Worm (Caenorhabditis elegans) whole organism, L1 larva: ENCODE results near the gene srbc-2.

Source experiments
- C04F5.9 ChIP-seq: sonication (generic microtip); optimal IDR thresholded peaks from 2 replicates; lab custom pipeline; 2016; ENCODE audit warnings: missing genetic modification characterization, missing compliant biosample characterization
- C34B4.2 ChIP-seq: sonication (generic microtip); optimal IDR thresholded peaks from 2 replicates; lab custom pipeline; 2017; ENCODE audit warnings: mild to moderate bottlenecking, missing genetic modification characterization, missing compliant biosample characterization
- Y116A8C.19 ChIP-seq: sonication (generic microtip); optimal IDR thresholded peaks from 2 replicates; lab custom pipeline; 2016; ENCODE audit warnings: missing compliant biosample characterization, missing genetic modification characterization, borderline replicate concordance
- blmp-1 ChIP-seq: fragments of 150-350 bp; optimal IDR thresholded peaks from 2 replicates; lab custom pipeline; 2014; ENCODE audit warnings: missing biosample characterization, missing genetic modification characterization
- ceh-63 ChIP-seq: fragments of 200-800 bp; sonication (Bioruptor generic); optimal IDR thresholded peaks from 2 replicates; lab custom pipeline; 2018; ENCODE audit warnings: mild to moderate bottlenecking, missing genetic modification characterization, missing compliant biosample characterization
- ceh-82 ChIP-seq, 3 experiments: fragments of 150-350 bp in 1 of 3; sonication (generic microtip) in 2 of 3; optimal IDR thresholded peaks; 2 replicates each; lab custom pipeline; 2014 to 2017; ENCODE audit warnings: missing biosample characterization in 3 of 3, missing genetic modification characterization in 3 of 3
- ceh-88 ChIP-seq: fragments of 200-800 bp; sonication (Bioruptor generic); IDR thresholded peaks from 2 replicates; pipeline ENCODE4 v1.3.6; 2022; ENCODE audit warnings: missing genetic modification characterization, missing compliant biosample characterization
- ces-1 ChIP-seq: fragments of 150-350 bp; optimal IDR thresholded peaks from 2 replicates; lab custom pipeline; 2014; ENCODE audit warnings: missing biosample characterization, missing genetic modification reagents, missing genetic modification characterization
- dpl-1 ChIP-seq, 3 experiments: fragments of 150-350 bp in 2 of 3; sonication (generic microtip) in 1 of 3; optimal IDR thresholded peaks; 2 replicates each; lab custom pipeline; 2014 to 2017; ENCODE audit warnings: missing biosample characterization in 3 of 3, missing genetic modification characterization in 3 of 3, missing genetic modification reagents in 3 of 3
- dsc-1 ChIP-seq: sonication (generic microtip); optimal IDR thresholded peaks from 2 replicates; lab custom pipeline; 2016; ENCODE audit warnings: mild to moderate bottlenecking, missing genetic modification characterization, missing compliant biosample characterization
- efl-1 ChIP-seq, 4 experiments: fragments of 150-350 bp; optimal IDR thresholded peaks in 3 of 4; peaks in 1 of 4; 1 replicate in 1 of 4; 2 replicates in 3 of 4; lab custom pipeline; 2014; ENCODE audit warnings: missing biosample characterization in 2 of 4, missing genetic modification characterization in 2 of 4, missing genetic modification reagents in 2 of 4
- egl-13 ChIP-seq: sonication (generic microtip); optimal IDR thresholded peaks from 2 replicates; lab custom pipeline; 2016; ENCODE audit warnings: missing genotype, missing genetic modification reagents, missing genetic modification characterization, missing compliant biosample characterization
- egl-27 ChIP-seq, 2 experiments: fragments of 150-350 bp in 1 of 2; sonication (generic microtip); optimal IDR thresholded peaks; 3 replicates each; lab custom pipeline; 2017 to 2018; ENCODE audit warnings: missing biosample characterization in 2 of 2, missing genetic modification characterization in 2 of 2, missing genetic modification reagents in 2 of 2
- ets-5 ChIP-seq: fragments of 200-800 bp; sonication (Bioruptor generic); IDR thresholded peaks from 2 replicates; pipeline ENCODE4 v1.3.6; 2022; ENCODE audit warnings: missing genetic modification characterization, missing compliant biosample characterization
- fkh-4 ChIP-seq: sonication (generic microtip); optimal IDR thresholded peaks from 2 replicates; lab custom pipeline; 2016; ENCODE audit warnings: missing compliant biosample characterization, missing genetic modification characterization, borderline replicate concordance
- grh-1 ChIP-seq: fragments of 200-800 bp; sonication (Bioruptor generic); IDR thresholded peaks from 2 replicates; pipeline ENCODE4 v1.3.6; 2022; ENCODE audit warnings: missing genetic modification reagents, missing genetic modification characterization, missing compliant biosample characterization
- hlh-17 ChIP-seq: fragments of 200-800 bp; sonication (Bioruptor generic); optimal IDR thresholded peaks from 2 replicates; lab custom pipeline; 2018; ENCODE audit warnings: missing genetic modification characterization, mild to moderate bottlenecking, missing compliant biosample characterization, moderate library complexity, borderline replicate concordance
- lin-35 ChIP-seq, 2 experiments: fragments of 150-350 bp; optimal IDR thresholded peaks; 2 replicates each; lab custom pipeline; 2014; ENCODE audit warnings: missing biosample characterization in 2 of 2, missing genetic modification characterization in 2 of 2, missing genetic modification reagents in 2 of 2
- lsy-2 ChIP-seq, 2 experiments: fragments of 150-350 bp; optimal IDR thresholded peaks; 2 replicates each; lab custom pipeline; 2014; ENCODE audit warnings: missing biosample characterization in 2 of 2, missing genetic modification characterization in 2 of 2
- nhr-19 ChIP-seq: fragments of 200-800 bp; sonication (Bioruptor generic); conservative IDR thresholded peaks from 2 replicates; pipeline ENCODE4 v1.3.6; 2022; ENCODE audit warnings: missing genetic modification characterization, missing compliant biosample characterization
- nhr-47 ChIP-seq: sonication (generic microtip); optimal IDR thresholded peaks from 2 replicates; lab custom pipeline; 2016; ENCODE audit warnings: mild to moderate bottlenecking, missing genetic modification characterization, moderate library complexity, missing compliant biosample characterization
- nhr-76 ChIP-seq: sonication (generic microtip); optimal IDR thresholded peaks from 2 replicates; lab custom pipeline; 2017; ENCODE audit warnings: missing biosample characterization, missing genetic modification characterization
- pqm-1 ChIP-seq: sonication (generic microtip); optimal IDR thresholded peaks from 3 replicates; lab custom pipeline; 2017; ENCODE audit warnings: missing biosample characterization, missing genetic modification characterization
- sptf-1 ChIP-seq: fragments of 150-350 bp; optimal IDR thresholded peaks from 2 replicates; lab custom pipeline; 2014; ENCODE audit warnings: missing biosample characterization, missing genetic modification characterization
- swsn-7 ChIP-seq: sonication (generic microtip); optimal IDR thresholded peaks from 2 replicates; lab custom pipeline; 2016; ENCODE audit warnings: missing genetic modification characterization, missing compliant biosample characterization
- tbx-2 ChIP-seq: sonication (generic microtip); optimal IDR thresholded peaks from 2 replicates; lab custom pipeline; 2016; ENCODE audit warnings: missing genetic modification characterization, missing compliant biosample characterization
- tlp-1 ChIP-seq: fragments of 150-350 bp; optimal IDR thresholded peaks from 2 replicates; lab custom pipeline; 2014; ENCODE audit warnings: missing biosample characterization, missing genetic modification characterization
- unc-130 ChIP-seq: fragments of 150-350 bp; optimal IDR thresholded peaks from 2 replicates; lab custom pipeline; 2017; ENCODE audit warnings: missing biosample characterization, missing genetic modification characterization, inconsistent platforms
- unc-86 ChIP-seq: sonication (generic microtip); optimal IDR thresholded peaks from 2 replicates; lab custom pipeline; 2016; ENCODE audit warnings: missing genetic modification characterization, missing compliant biosample characterization
- zag-1 ChIP-seq: fragments of 150-350 bp; optimal IDR thresholded peaks from 2 replicates; lab custom pipeline; 2014; ENCODE audit warnings: missing biosample characterization, missing genetic modification characterization
- zip-4 ChIP-seq: fragments of 200-800 bp; sonication (Bioruptor generic); optimal IDR thresholded peaks from 2 replicates; lab custom pipeline; 2018; ENCODE audit warnings: mild to moderate bottlenecking, missing genetic modification characterization, moderate library complexity, missing compliant biosample characterization
- ztf-11 ChIP-seq, 2 experiments: sonication (generic microtip); optimal IDR thresholded peaks; 2 replicates each; lab custom pipeline; 2016 to 2017; ENCODE audit warnings: missing genetic modification characterization in 2 of 2, missing biosample characterization in 1 of 2, missing compliant biosample characterization in 1 of 2

srbc-2 gene

ce11 chrV:3341906-3342305 is 35.0 kb downstream of the srbc-2 start, which contains the start of gene C17B7.10:
Gene C17B7.10, minus strand, starts transcription at chrV:3342006.
- TF ChIP-seq egl-13 (tag; lab: Kevin White, UChicago), result no peak
- TF ChIP-seq lsy-2 (tag; optimal IDR thresholded peaks at IDR 0.05; lab: Kevin White, UChicago), result no peak
- no peak for TF ChIP-seq swsn-7 (tag; lab: Kevin White, UChicago)
- no peak for TF ChIP-seq fkh-4 (tag; lab: Kevin White, UChicago)
- no peak for TF ChIP-seq efl-1 (optimal IDR thresholded peaks at IDR 0.05; lab: Kevin White, UChicago)
- TF ChIP-seq efl-1 (GFP tag; optimal IDR thresholded peaks at IDR 0.05 in 1 of 2; lab: Kevin White, UChicago), result no peak
- TF ChIP-seq zip-4 (GFP tag; lab: Kevin White, UChicago), result no peak
- no peak for TF ChIP-seq tlp-1 (tag; lab: Kevin White, UChicago)
- no peak for TF ChIP-seq ces-1 (GFP tag; lab: Kevin White, UChicago)

- TF ChIP-seq ceh-82 (tag; optimal IDR thresholded peaks at IDR 0.05; lab: Kevin White, UChicago), result no peak
- no peak for TF ChIP-seq hlh-17
- no peak for TF ChIP-seq grh-1
- TF ChIP-seq ets-5 (GFP tag; lab: Robert Waterston, UW), result no peak
- TF ChIP-seq lin-35 (GFP tag; optimal IDR thresholded peaks at IDR 0.05; lab: Kevin White, UChicago), result no peak
- TF ChIP-seq unc-86 (tag; lab: Kevin White, UChicago), result no peak
- TF ChIP-seq lsy-2 (tag; optimal IDR thresholded peaks at IDR 0.05; lab: Kevin White, UChicago), result no peak
- TF ChIP-seq zag-1, result no peak
- no peak for TF ChIP-seq pqm-1 (tag; lab: Kevin White, UChicago)
- no peak for TF ChIP-seq blmp-1 (tag; lab: Kevin White, UChicago)
- no peak for TF ChIP-seq dsc-1 (tag; lab: Kevin White, UChicago)
Measured at ce11 chrV:3339009-3339408, 37.9 kb downstream of the srbc-2 start, which contains the start of gene C17B7.4. Gene C17B7.4, plus strand, starts transcription at chrV:3339309.

- no peak for TF ChIP-seq nhr-47
- no peak for TF ChIP-seq zip-4 (GFP tag; lab: Kevin White, UChicago)
- TF ChIP-seq grh-1, result no peak
- TF ChIP-seq Y116A8C.19, result no peak
- no peak for TF ChIP-seq unc-130 (tag; lab: Kevin White, UChicago)
- no peak for TF ChIP-seq egl-27 (tag; optimal IDR thresholded peaks at IDR 0.05; lab: Kevin White, UChicago)
- TF ChIP-seq ets-5 (GFP tag; lab: Robert Waterston, UW), result no peak
- no peak for TF ChIP-seq tbx-2 (tag; lab: Kevin White, UChicago)
- TF ChIP-seq dpl-1 (GFP tag; optimal IDR thresholded peaks at IDR 0.05; lab: Kevin White, UChicago), result no peak
- TF ChIP-seq ceh-63 (GFP tag; lab: Kevin White, UChicago), result no peak
- TF ChIP-seq zag-1, result no peak
- no peak for TF ChIP-seq nhr-76 (tag; lab: Kevin White, UChicago)
- no peak for TF ChIP-seq unc-86 (tag; lab: Kevin White, UChicago)
- no peak for TF ChIP-seq tlp-1 (tag; lab: Kevin White, UChicago)
- no peak for TF ChIP-seq ceh-88 (GFP tag; lab: Robert Waterston, UW)
- TF ChIP-seq nhr-19 (GFP tag; lab: Robert Waterston, UW), result no peak
- TF ChIP-seq sptf-1 (tag; lab: Kevin White, UChicago), result no peak
Measured at ce11 chrV:3333334-3333733, 43.5 kb downstream of the srbc-2 start, which contains the start of gene C17B7.5. Gene C17B7.5, plus strand, starts transcription at chrV:3333634.

- TF ChIP-seq dsc-1 (tag; lab: Kevin White, UChicago) (no peak), ceh-88 (GFP tag; lab: Robert Waterston, UW) (no peak), grh-1 (no peak), C04F5.9 (tag; lab: Kevin White, UChicago) (no peak), nhr-19 (GFP tag; lab: Robert Waterston, UW) (no peak), C34B4.2 (no peak), ztf-11 (tag; optimal IDR thresholded peaks at IDR 0.05; lab: Kevin White, UChicago) (no peak)
Measured at ce11 chrV:3332023-3332422, 44.9 kb downstream of the srbc-2 start, which contains the start of gene C17B7.9. Gene C17B7.9, minus strand, starts transcription at chrV:3332123.
